Fruit fly (Drosophila melanogaster) whole organism, prepupa: ENCODE data around the gene serp.

Source experiments
- CG10631 ChIP-seq: fragments of 200-800 bp; sonication (Bioruptor generic); optimal IDR thresholded peaks from 2 replicates; lab custom pipeline; 2016; ENCODE audit warnings: missing biosample characterization, missing genetic modification characterization
- CG11902 ChIP-seq: fragments of 200-800 bp; sonication (Bioruptor generic); optimal IDR thresholded peaks from 3 replicates; lab custom pipeline; 2016; ENCODE audit warnings: missing biosample characterization, missing genetic modification characterization
- CG15336 ChIP-seq: fragments of 200-800 bp; sonication (Bioruptor generic); IDR thresholded peaks from 2 replicates; pipeline ENCODE4 v1.3.6; 2022; ENCODE audit warnings: missing biosample characterization, missing genetic modification characterization
- CG1621 ChIP-seq: fragments of 200-800 bp; sonication (Bioruptor generic); optimal IDR thresholded peaks from 3 replicates; lab custom pipeline; 2018; ENCODE audit warnings: missing biosample characterization, mild to moderate bottlenecking, missing genetic modification characterization
- CG3032 ChIP-seq: fragments of 200-800 bp; optimal IDR thresholded peaks from 2 replicates; lab custom pipeline; 2019; ENCODE audit warnings: missing biosample characterization, mild to moderate bottlenecking, missing genetic modification characterization, moderate library complexity
- CG31627 ChIP-seq: fragments of 200-800 bp; sonication (Bioruptor generic); optimal IDR thresholded peaks from 3 replicates; lab custom pipeline; 2016; ENCODE audit warnings: missing biosample characterization, missing genetic modification characterization
- CG32006 ChIP-seq: fragments of 200-800 bp; sonication (Bioruptor generic); optimal IDR thresholded peaks from 3 replicates; lab custom pipeline; 2017; ENCODE audit warnings: missing biosample characterization, mild to moderate bottlenecking, missing genetic modification characterization
- CG4318 ChIP-seq: fragments of 200-800 bp; sonication (Bioruptor generic); optimal IDR thresholded peaks from 3 replicates; lab custom pipeline; 2017; ENCODE audit warnings: missing biosample characterization, mild to moderate bottlenecking, missing genetic modification characterization
- CG6163 ChIP-seq: fragments of 200-800 bp; sonication (Bioruptor generic); IDR thresholded peaks from 3 replicates; pipeline ENCODE4 v1.3.6; 2022; ENCODE audit warnings: missing biosample characterization, missing genetic modification characterization
- CG6276 ChIP-seq: fragments of 200-800 bp; sonication (Bioruptor generic); optimal IDR thresholded peaks from 2 replicates; lab custom pipeline; 2017; ENCODE audit warnings: missing biosample characterization, mild to moderate bottlenecking, missing genetic modification characterization
- CG6854 ChIP-seq: fragments of 200-800 bp; sonication (Bioruptor generic); optimal IDR thresholded peaks from 2 replicates; lab custom pipeline; 2017; ENCODE audit warnings: missing biosample characterization, mild to moderate bottlenecking, missing genetic modification characterization
- CG7368 ChIP-seq: fragments of 200-800 bp; sonication (Bioruptor generic); optimal IDR thresholded peaks from 3 replicates; lab custom pipeline; 2016; ENCODE audit warnings: missing biosample characterization, missing genetic modification characterization
- CG8119 ChIP-seq: fragments of 200-800 bp; sonication (Bioruptor generic); IDR thresholded peaks from 3 replicates; pipeline ENCODE4 v1.3.6; 2022; ENCODE audit warnings: missing biosample characterization, missing genetic modification characterization
- CG8632 ChIP-seq: fragments of 200-800 bp; sonication (Bioruptor generic); optimal IDR thresholded peaks from 3 replicates; lab custom pipeline; 2016; ENCODE audit warnings: missing biosample characterization, missing genetic modification characterization
- CG9139 ChIP-seq: fragments of 200-800 bp; sonication (Bioruptor generic); optimal IDR thresholded peaks from 3 replicates; lab custom pipeline; 2017; ENCODE audit warnings: missing biosample characterization, mild to moderate bottlenecking, missing genetic modification characterization
- Eip75B ChIP-seq: fragments of 200-800 bp; sonication (Bioruptor generic); optimal IDR thresholded peaks from 3 replicates; lab custom pipeline; 2016; ENCODE audit warnings: missing biosample characterization, missing genetic modification characterization
- Eip78C ChIP-seq: fragments of 200-800 bp; sonication (Bioruptor generic); peaks from one replicate; lab custom pipeline; 2016; ENCODE audit warnings: missing biosample characterization, missing genetic modification characterization
- Ets21C ChIP-seq: fragments of 200-800 bp; sonication (Bioruptor generic); optimal IDR thresholded peaks from 3 replicates; lab custom pipeline; 2016; ENCODE audit warnings: missing biosample characterization, missing genetic modification characterization
- Hr38 ChIP-seq: sonication (Bioruptor generic); optimal IDR thresholded peaks from 2 replicates; lab custom pipeline; 2016; ENCODE audit warnings: missing biosample characterization, missing genetic modification characterization
- Hr39 ChIP-seq: fragments of 200-800 bp; sonication (Bioruptor generic); optimal IDR thresholded peaks from 2 replicates; lab custom pipeline; 2016; ENCODE audit warnings: missing biosample characterization, missing genetic modification characterization
- Hr4 ChIP-seq: fragments of 200-800 bp; sonication (Bioruptor generic); optimal IDR thresholded peaks from 3 replicates; lab custom pipeline; 2016; ENCODE audit warnings: missing biosample characterization, missing genetic modification characterization
- Lpt ChIP-seq: fragments of 200-800 bp; sonication (Bioruptor generic); optimal IDR thresholded peaks from 3 replicates; lab custom pipeline; 2016; ENCODE audit warnings: missing biosample characterization, missing genetic modification characterization
- OdsH ChIP-seq: fragments of 200-800 bp; sonication (Bioruptor generic); optimal IDR thresholded peaks from 3 replicates; lab custom pipeline; 2016; ENCODE audit warnings: missing biosample characterization, missing genetic modification characterization
- Smox ChIP-seq: fragments of 200-800 bp; sonication (Bioruptor generic); optimal IDR thresholded peaks from 3 replicates; lab custom pipeline; 2016; ENCODE audit warnings: missing biosample characterization, missing genetic modification characterization
- Sox15 ChIP-seq: fragments of 200-800 bp; sonication (Bioruptor generic); optimal IDR thresholded peaks from 3 replicates; lab custom pipeline; 2016; ENCODE audit warnings: missing biosample characterization, missing genetic modification characterization
- achi ChIP-seq: fragments of 200-800 bp; sonication (Bioruptor generic); optimal IDR thresholded peaks from 3 replicates; lab custom pipeline; 2016; ENCODE audit warnings: missing biosample characterization, missing genetic modification characterization
- cyc ChIP-seq: fragments of 200-800 bp; sonication (Bioruptor generic); optimal IDR thresholded peaks from 3 replicates; lab custom pipeline; 2016; ENCODE audit warnings: missing biosample characterization, missing genetic modification characterization
- dac ChIP-seq: fragments of 200-800 bp; sonication (Bioruptor generic); optimal IDR thresholded peaks from 2 replicates; lab custom pipeline; 2017; ENCODE audit warnings: missing biosample characterization, mild to moderate bottlenecking, missing genetic modification characterization
- dsx ChIP-seq: fragments of 200-800 bp; optimal IDR thresholded peaks from 3 replicates; lab custom pipeline; 2019; ENCODE audit warnings: missing biosample characterization, mild to moderate bottlenecking, missing genetic modification characterization, moderate library complexity; ENCODE audit not compliant: poor library complexity, severe bottlenecking
- fd85E ChIP-seq: fragments of 200-800 bp; sonication (Bioruptor generic); optimal IDR thresholded peaks from 3 replicates; lab custom pipeline; 2016; ENCODE audit warnings: missing biosample characterization, missing genetic modification characterization
- fkh ChIP-seq: fragments of 200-800 bp; sonication (Bioruptor generic); optimal IDR thresholded peaks from 3 replicates; lab custom pipeline; 2017; ENCODE audit warnings: missing biosample characterization, mild to moderate bottlenecking, missing genetic modification characterization, moderate library complexity
- net ChIP-seq: fragments of 200-800 bp; sonication (Bioruptor generic); optimal IDR thresholded peaks from 3 replicates; lab custom pipeline; 2016; ENCODE audit warnings: missing biosample characterization, missing genetic modification characterization
- pdm3 ChIP-seq: fragments of 200-800 bp; sonication (Bioruptor generic); optimal IDR thresholded peaks from 3 replicates; lab custom pipeline; 2016; ENCODE audit warnings: missing biosample characterization, missing genetic modification characterization
- spab ChIP-seq: fragments of 200-800 bp; sonication (Bioruptor generic); optimal IDR thresholded peaks from 2 replicates; lab custom pipeline; 2017; ENCODE audit warnings: missing biosample characterization, mild to moderate bottlenecking, missing genetic modification characterization, missing genetic modification reagents
- ss ChIP-seq, 2 experiments: fragments of 200-800 bp; sonication (Bioruptor generic); optimal IDR thresholded peaks; 2 replicates in 1 of 2; 3 replicates in 1 of 2; lab custom pipeline; 2017 to 2018; ENCODE audit warnings: mild to moderate bottlenecking in 2 of 2, missing biosample characterization in 2 of 2, missing genetic modification characterization in 2 of 2, moderate library complexity in 1 of 2
- vri ChIP-seq: fragments of 200-800 bp; sonication (Bioruptor generic); optimal IDR thresholded peaks from 3 replicates; lab custom pipeline; 2016; ENCODE audit warnings: missing biosample characterization, mild to moderate bottlenecking, missing genetic modification characterization

serp gene

dm6 chr3L:19655923-19656322 lies 51.9 kb downstream of the serp start:
- no peak for TF ChIP-seq Lpt (GFP tag; lab: Kevin White, UChicago)
- no peak for TF ChIP-seq Sox15 (GFP tag; lab: Kevin White, UChicago)
- TF ChIP-seq CG32006 (GFP tag; lab: Kevin White, UChicago): no peak
- TF ChIP-seq Ets21C (GFP tag; lab: Kevin White, UChicago): no peak
- TF ChIP-seq CG9139 (GFP tag; lab: Kevin White, UChicago): no peak
- no peak for TF ChIP-seq dsx (GFP tag; lab: Kevin White, UChicago)
- TF ChIP-seq Eip78C (GFP tag; lab: Kevin White, UChicago): peak; percentile 47
- TF ChIP-seq Eip75B (GFP tag; lab: Kevin White, UChicago): no peak
- TF ChIP-seq pdm3 (GFP tag; lab: Kevin White, UChicago): no peak
- no peak for TF ChIP-seq spab (GFP tag; lab: Kevin White, UChicago)
- no peak for TF ChIP-seq CG6163
- no peak for TF ChIP-seq CG6854
- TF ChIP-seq CG1621 (tag; lab: Kevin White, UChicago): no peak
- TF ChIP-seq Hr39 (GFP tag; lab: Kevin White, UChicago): no peak
- no peak for TF ChIP-seq CG31627 (GFP tag; lab: Kevin White, UChicago)
- TF ChIP-seq Smox (GFP tag; lab: Kevin White, UChicago): no peak
- no peak for TF ChIP-seq CG10631
- TF ChIP-seq net (GFP tag; lab: Kevin White, UChicago): no peak
- TF ChIP-seq cyc (GFP tag; lab: Kevin White, UChicago): no peak
- TF ChIP-seq Hr4 (GFP tag; lab: Kevin White, UChicago): peak; percentile 19
- no peak for TF ChIP-seq CG4318 (GFP tag; lab: Kevin White, UChicago)
- TF ChIP-seq CG3032 (tag; lab: Kevin White, UChicago): no peak
- TF ChIP-seq Hr38 (GFP tag; lab: Kevin White, UChicago): no peak
- peak; percentile 77 for TF ChIP-seq fkh (GFP tag; lab: Kevin White, UChicago)
- TF ChIP-seq CG8632: no peak
- TF ChIP-seq CG11902 (GFP tag; lab: Kevin White, UChicago): no peak
- TF ChIP-seq OdsH (GFP tag; lab: Kevin White, UChicago): no peak
- TF ChIP-seq vri: no peak
- TF ChIP-seq CG7368: no peak
- TF ChIP-seq CG8119: 0 out of 3 replicates have a peak, but pooled peaks have one; percentile 21
- TF ChIP-seq fd85E (GFP tag; lab: Kevin White, UChicago): no peak
- TF ChIP-seq, all 60 proteins: peak for 4

- TF ChIP-seq CG15336 (GFP tag; lab: Robert Waterston, UW): no peak
- TF ChIP-seq Smox (GFP tag; lab: Kevin White, UChicago): no peak
- no peak for TF ChIP-seq Eip78C (GFP tag; lab: Kevin White, UChicago)
- no peak for TF ChIP-seq achi (GFP tag; lab: Kevin White, UChicago)
- TF ChIP-seq CG8632: no peak
- TF ChIP-seq dac: no peak
- TF ChIP-seq ss (GFP tag; optimal IDR thresholded peaks at IDR 0.05; lab: Kevin White, UChicago): no peak
- no peak for TF ChIP-seq CG1621 (tag; lab: Kevin White, UChicago)
- no peak for TF ChIP-seq CG6276 (GFP tag; lab: Kevin White, UChicago)
- no peak for TF ChIP-seq cyc (GFP tag; lab: Kevin White, UChicago)
- no peak for TF ChIP-seq CG10631
Observed at dm6 chr3L:19653470-19653869, 54.3 kb downstream of the serp start.
